Fruit fly (Drosophila melanogaster) whole organism, pupa: ENCODE results near the gene ENGase.

Experiments used
- CG14655 ChIP-seq: fragments of 200-800 bp; sonication (Bioruptor generic); optimal IDR thresholded peaks from 3 replicates; lab custom pipeline; 2017; ENCODE audit warnings: mild to moderate bottlenecking, missing biosample characterization, missing genetic modification reagents, missing genetic modification characterization
- CG15710 ChIP-seq: fragments of 200-800 bp; sonication (Bioruptor generic); optimal IDR thresholded peaks from 2 replicates; lab custom pipeline; 2018; ENCODE audit warnings: missing biosample characterization, mild to moderate bottlenecking, missing genetic modification characterization, moderate library complexity
- CG34367 ChIP-seq: fragments of 200-800 bp; sonication (Bioruptor generic); optimal IDR thresholded peaks from 2 replicates; lab custom pipeline; 2018; ENCODE audit warnings: missing biosample characterization, mild to moderate bottlenecking, missing genetic modification characterization
- Ets98B ChIP-seq: fragments of 200-800 bp; sonication (Bioruptor generic); IDR thresholded peaks from 2 replicates; pipeline ENCODE4 v1.3.6; 2022; ENCODE audit warnings: missing biosample characterization, missing genetic modification characterization
- fd96Ca ChIP-seq: fragments of 200-800 bp; sonication (Bioruptor generic); IDR thresholded peaks from 3 replicates; pipeline ENCODE4 v1.3.6; 2022; ENCODE audit warnings: missing biosample characterization, missing genetic modification characterization

DNA sequence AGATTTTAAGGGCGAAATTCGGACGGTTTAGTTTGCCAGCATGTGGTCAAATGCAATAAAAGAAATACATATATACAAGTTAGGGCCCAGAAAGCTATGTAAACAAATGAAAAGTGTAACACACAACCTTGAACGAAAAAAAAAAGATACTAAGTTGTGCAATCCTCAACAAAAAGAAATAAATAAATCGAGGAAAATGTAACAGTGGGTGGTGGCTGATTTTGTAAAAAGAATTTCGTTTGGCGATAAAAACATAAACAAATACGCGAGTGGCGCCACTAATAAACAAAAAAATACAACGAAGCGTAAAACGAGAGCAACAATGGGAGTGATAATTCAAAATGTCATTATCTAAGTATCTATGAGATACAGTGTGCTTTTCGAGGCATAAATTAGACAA is 53.6 kb downstream of the ENGase start:
- TF ChIP-seq fd96Ca (GFP tag; lab: Robert Waterston, UW) (no peak), CG14655 (GFP tag; lab: Kevin White, UChicago) (no peak), CG34367 (no peak), Ets98B (GFP tag; lab: Robert Waterston, UW) (no peak), CG15710 (no peak)
